Worm (Caenorhabditis elegans) whole organism, L3 larva: ENCODE results near the gene F07F6.2.

Experiments
- ceh-28 ChIP-seq: fragments of 150-350 bp; optimal IDR thresholded peaks from 2 replicates; lab custom pipeline; 2014; ENCODE audit warnings: missing biosample characterization, missing genetic modification reagents, missing genetic modification characterization
- unc-39 ChIP-seq: sonication (generic microtip); optimal IDR thresholded peaks from 4 replicates; lab custom pipeline; 2017; ENCODE audit warnings: missing biosample characterization, missing genetic modification characterization
- unc-62 ChIP-seq: fragments of 150-350 bp; sonication (generic microtip); optimal IDR thresholded peaks from 4 replicates; lab custom pipeline; 2014; ENCODE audit warnings: missing biosample characterization, missing genetic modification reagents, missing genetic modification characterization

- no peak for TF ChIP-seq unc-39 (tag; lab: Kevin White, UChicago)
- TF ChIP-seq unc-62 (GFP tag; lab: Kevin White, UChicago), result no peak
- no peak for TF ChIP-seq ceh-28 (tag; lab: Kevin White, UChicago)
Measured at ce11 chrII:5395594-5395993, 34.4 kb upstream of the F07F6.2 start, which contains the start of gene pink-1.
